Fruit fly (Drosophila melanogaster) whole organism, embryonic: Measurements from ENCODE around the gene frj.

Experiments
- Blimp-1 ChIP-seq: fragments of 200-800 bp; sonication (Bioruptor generic); optimal IDR thresholded peaks from 3 replicates; lab custom pipeline; 2018; ENCODE audit warnings: missing biosample characterization, missing genetic modification characterization, mild to moderate bottlenecking, moderate library complexity, missing genetic modification reagents
- CG10462 ChIP-seq: fragments of 200-800 bp; sonication (Bioruptor generic); optimal IDR thresholded peaks from 2 replicates; lab custom pipeline; 2016; ENCODE audit warnings: missing biosample characterization, missing genetic modification characterization
- CG11696 ChIP-seq: fragments of 200-800 bp; sonication (Bioruptor generic); IDR thresholded peaks from 2 replicates; pipeline ENCODE4 v1.3.6; 2022; ENCODE audit warnings: missing biosample characterization, missing genetic modification characterization
- CG12155 ChIP-seq: fragments of 200-800 bp; sonication (Bioruptor generic); optimal IDR thresholded peaks from 3 replicates; lab custom pipeline; 2016; ENCODE audit warnings: missing biosample characterization, missing genetic modification characterization
- CG12219 ChIP-seq: fragments of 200-800 bp; sonication (Bioruptor generic); optimal IDR thresholded peaks from 3 replicates; lab custom pipeline; 2018; ENCODE audit warnings: missing biosample characterization, mild to moderate bottlenecking, missing genetic modification characterization
- CG12299 ChIP-seq: fragments of 200-800 bp; sonication (Bioruptor generic); optimal IDR thresholded peaks from 2 replicates; lab custom pipeline; 2018; ENCODE audit warnings: missing biosample characterization, mild to moderate bottlenecking, missing genetic modification characterization
- CG13296 ChIP-seq: fragments of 200-800 bp; sonication (Bioruptor generic); optimal IDR thresholded peaks from 3 replicates; lab custom pipeline; 2018; ENCODE audit warnings: missing biosample characterization, mild to moderate bottlenecking, missing genetic modification characterization
- CG13424 ChIP-seq: fragments of 200-800 bp; sonication (Bioruptor generic); optimal IDR thresholded peaks from 2 replicates; lab custom pipeline; 2019; ENCODE audit warnings: missing biosample characterization, mild to moderate bottlenecking, missing genetic modification characterization, moderate library complexity
- CG14441 ChIP-seq: fragments of 200-800 bp; sonication (Bioruptor generic); IDR thresholded peaks from 2 replicates; pipeline ENCODE4 v1.3.6; 2022; ENCODE audit warnings: missing biosample characterization, missing genetic modification characterization
- CG14965 ChIP-seq: fragments of 200-800 bp; sonication (Bioruptor generic); optimal IDR thresholded peaks from 2 replicates; lab custom pipeline; 2016; ENCODE audit warnings: missing biosample characterization, missing genetic modification characterization, borderline replicate concordance
- CG15269 ChIP-seq: fragments of 200-800 bp; sonication (Bioruptor generic); optimal IDR thresholded peaks from 2 replicates; lab custom pipeline; 2018; ENCODE audit warnings: missing biosample characterization, mild to moderate bottlenecking, missing genetic modification characterization, moderate library complexity
- CG15479 ChIP-seq: fragments of 200-800 bp; sonication (Bioruptor generic); optimal IDR thresholded peaks from 3 replicates; lab custom pipeline; 2019; ENCODE audit warnings: missing biosample characterization, mild to moderate bottlenecking, missing genetic modification characterization, moderate library complexity
- CG16863 ChIP-seq: fragments of 200-800 bp; sonication (Bioruptor generic); optimal IDR thresholded peaks from 3 replicates; lab custom pipeline; 2016; ENCODE audit warnings: missing biosample characterization, missing genetic modification characterization
- CG17802 ChIP-seq: fragments of 200-800 bp; sonication (Bioruptor generic); optimal IDR thresholded peaks from 2 replicates; lab custom pipeline; 2018; ENCODE audit warnings: missing biosample characterization, mild to moderate bottlenecking, missing genetic modification characterization, moderate library complexity
- CG1792 ChIP-seq: fragments of 200-800 bp; sonication (Bioruptor generic); optimal IDR thresholded peaks from 2 replicates; lab custom pipeline; 2016; ENCODE audit warnings: missing biosample characterization, missing genetic modification characterization
- CG1832 ChIP-seq: fragments of 200-800 bp; sonication (Bioruptor generic); optimal IDR thresholded peaks from 2 replicates; lab custom pipeline; 2017; ENCODE audit warnings: missing biosample characterization, mild to moderate bottlenecking, missing genetic modification characterization, inconsistent platforms
- CG18764 ChIP-seq: fragments of 200-800 bp; sonication (Bioruptor generic); optimal IDR thresholded peaks from 3 replicates; lab custom pipeline; 2016; ENCODE audit warnings: missing biosample characterization, missing genetic modification characterization
- CG2129 ChIP-seq: fragments of 200-800 bp; sonication (Bioruptor generic); IDR thresholded peaks from 2 replicates; pipeline ENCODE4 v1.3.6; 2022; ENCODE audit warnings: missing biosample characterization, missing genetic modification characterization; ENCODE audit not compliant: partially characterized antibody
- CG31365 ChIP-seq: fragments of 200-800 bp; sonication (Bioruptor generic); optimal IDR thresholded peaks from 2 replicates; lab custom pipeline; 2018; ENCODE audit warnings: missing biosample characterization, mild to moderate bottlenecking, missing genetic modification characterization
- CG31388 ChIP-seq: fragments of 200-800 bp; sonication (Bioruptor generic); optimal IDR thresholded peaks from 2 replicates; lab custom pipeline; 2016; ENCODE audit warnings: missing biosample characterization, missing genetic modification characterization
- CG3838 ChIP-seq: fragments of 200-800 bp; sonication (Bioruptor generic); optimal IDR thresholded peaks from 3 replicates; lab custom pipeline; 2016; ENCODE audit warnings: missing biosample characterization, missing genetic modification characterization
- CG4328 ChIP-seq: fragments of 200-800 bp; sonication (Bioruptor generic); optimal IDR thresholded peaks from 3 replicates; lab custom pipeline; 2017; ENCODE audit warnings: missing biosample characterization, missing genetic modification reagents, missing genetic modification characterization
- CG4360 ChIP-seq: fragments of 200-800 bp; sonication (Bioruptor generic); IDR thresholded peaks from 2 replicates; pipeline ENCODE4 v1.3.6; 2022; ENCODE audit warnings: missing biosample characterization, missing genetic modification characterization
- CG4424 ChIP-seq: fragments of 200-800 bp; sonication (Bioruptor generic); optimal IDR thresholded peaks from 3 replicates; lab custom pipeline; 2016; ENCODE audit warnings: missing biosample characterization, missing genetic modification characterization
- CG4730 ChIP-seq: fragments of 200-800 bp; sonication (Bioruptor generic); IDR thresholded peaks from 2 replicates; pipeline ENCODE4 v1.3.6; 2022; ENCODE audit warnings: missing biosample characterization, missing genetic modification characterization
- CG9609 ChIP-seq: fragments of 200-800 bp; sonication (Bioruptor generic); optimal IDR thresholded peaks from 3 replicates; lab custom pipeline; 2016; ENCODE audit warnings: missing biosample characterization, missing genetic modification characterization
- CG9817 ChIP-seq: fragments of 200-800 bp; sonication (Bioruptor generic); optimal IDR thresholded peaks from 2 replicates; lab custom pipeline; 2018; ENCODE audit warnings: missing biosample characterization, mild to moderate bottlenecking, missing genetic modification characterization, moderate library complexity
- CHES-1-like ChIP-seq: fragments of 200-800 bp; sonication (Bioruptor generic); optimal IDR thresholded peaks from 2 replicates; lab custom pipeline; 2016; ENCODE audit warnings: missing biosample characterization, missing genetic modification characterization
- CoRest ChIP-seq: fragments of 200-800 bp; sonication (Bioruptor generic); optimal IDR thresholded peaks from 3 replicates; lab custom pipeline; 2018; ENCODE audit warnings: missing biosample characterization, mild to moderate bottlenecking, missing genetic modification characterization, moderate library complexity
- ERR ChIP-seq: fragments of 200-800 bp; sonication (Bioruptor generic); optimal IDR thresholded peaks from 2 replicates; lab custom pipeline; 2016; ENCODE audit warnings: missing biosample characterization, missing genetic modification characterization
- HHEX ChIP-seq: fragments of 200-800 bp; sonication (Bioruptor generic); optimal IDR thresholded peaks from 3 replicates; lab custom pipeline; 2017; ENCODE audit warnings: missing biosample characterization, mild to moderate bottlenecking, missing genetic modification characterization, missing genetic modification reagents
- Hr3 ChIP-seq: fragments of 200-800 bp; sonication (Bioruptor generic); optimal IDR thresholded peaks from 3 replicates; lab custom pipeline; 2016; ENCODE audit warnings: missing biosample characterization, missing genetic modification characterization
- Lpt ChIP-seq: fragments of >200 bp; optimal IDR thresholded peaks from 2 replicates; lab custom pipeline; 2018; ENCODE audit warnings: missing biosample characterization, missing genetic modification characterization
- MBD-R2 ChIP-seq: fragments of 200-800 bp; sonication (Bioruptor generic); IDR thresholded peaks from 2 replicates; pipeline ENCODE4 v1.3.6; 2022; ENCODE audit warnings: missing biosample characterization, missing genetic modification characterization
- NFAT ChIP-seq: fragments of 200-800 bp; sonication (Bioruptor generic); IDR thresholded peaks from 2 replicates; pipeline ENCODE4 v1.3.6; 2022; ENCODE audit warnings: missing biosample characterization, missing genetic modification characterization
- Oaz ChIP-seq: fragments of 200-800 bp; sonication (Bioruptor generic); IDR thresholded peaks from 2 replicates; pipeline ENCODE4 v1.3.6; 2022; ENCODE audit warnings: missing biosample characterization, missing genetic modification characterization
- Side ChIP-seq: fragments of 200-800 bp; sonication (Bioruptor generic); optimal IDR thresholded peaks from 2 replicates; lab custom pipeline; 2016; ENCODE audit warnings: missing biosample characterization, missing genetic modification characterization
- Trl ChIP-seq, 3 experiments: fragments of >200 bp in 2 of 3; fragments of 200-800 bp in 1 of 3; sonication (Bioruptor generic) in 1 of 3; optimal IDR thresholded peaks; 2 replicates in 1 of 3; 3 replicates in 2 of 3; lab custom pipeline; 2016 to 2017; ENCODE audit warnings: missing biosample characterization in 1 of 3, missing genetic modification characterization in 1 of 3
- ash1 ChIP-seq: fragments of 200-800 bp; sonication (Bioruptor generic); optimal IDR thresholded peaks from 2 replicates; lab custom pipeline; 2018; ENCODE audit warnings: missing biosample characterization, mild to moderate bottlenecking, missing genetic modification characterization
- bowl ChIP-seq: fragments of 200-800 bp; sonication (Bioruptor generic); IDR thresholded peaks from 2 replicates; pipeline ENCODE4 v1.3.6; 2022; ENCODE audit warnings: missing biosample characterization, missing genetic modification characterization
- dimm ChIP-seq: fragments of 200-800 bp; sonication (Bioruptor generic); IDR thresholded peaks from 2 replicates; pipeline ENCODE4 v1.3.6; 2022; ENCODE audit warnings: missing biosample characterization, missing genetic modification characterization
- disco-r ChIP-seq: fragments of 200-800 bp; sonication (Bioruptor generic); optimal IDR thresholded peaks from 2 replicates; lab custom pipeline; 2016; ENCODE audit warnings: missing biosample characterization, missing genetic modification characterization
- dmrt11E ChIP-seq: fragments of 200-800 bp; sonication (Bioruptor generic); optimal IDR thresholded peaks from 3 replicates; lab custom pipeline; 2018; ENCODE audit warnings: missing biosample characterization, mild to moderate bottlenecking, missing genetic modification characterization, moderate library complexity
- dmrt99B ChIP-seq: fragments of 200-800 bp; sonication (Bioruptor generic); optimal IDR thresholded peaks from 2 replicates; lab custom pipeline; 2018; ENCODE audit warnings: missing biosample characterization, mild to moderate bottlenecking, missing genetic modification characterization, moderate library complexity
- grn ChIP-seq: fragments of 200-800 bp; sonication (Bioruptor generic); optimal IDR thresholded peaks from 3 replicates; lab custom pipeline; 2017; ENCODE audit warnings: missing biosample characterization, missing genetic modification characterization
- inv ChIP-seq: fragments of 200-800 bp; sonication (Bioruptor generic); IDR thresholded peaks from 2 replicates; pipeline ENCODE4 v1.3.6; 2022; ENCODE audit warnings: missing biosample characterization, missing genetic modification characterization; ENCODE audit not compliant: partially characterized antibody
- klu ChIP-seq: fragments of 200-800 bp; sonication (Bioruptor generic); IDR thresholded peaks from 2 replicates; pipeline ENCODE4 v1.3.6; 2022; ENCODE audit warnings: missing biosample characterization, missing genetic modification characterization
- peb ChIP-seq: fragments of 200-800 bp; sonication (Bioruptor generic); IDR thresholded peaks from 2 replicates; pipeline ENCODE4 v1.3.6; 2022; ENCODE audit warnings: missing biosample characterization, missing genetic modification characterization
- ro ChIP-seq: fragments of 200-800 bp; sonication (Bioruptor generic); IDR thresholded peaks from 2 replicates; pipeline ENCODE4 v1.3.6; 2022; ENCODE audit warnings: missing biosample characterization, missing genetic modification characterization
- sr ChIP-seq: fragments of 200-800 bp; sonication (Bioruptor generic); IDR thresholded peaks from 3 replicates; pipeline ENCODE4 v1.3.6; 2022; ENCODE audit warnings: missing biosample characterization, missing genetic modification characterization

The frj gene

DNA sequence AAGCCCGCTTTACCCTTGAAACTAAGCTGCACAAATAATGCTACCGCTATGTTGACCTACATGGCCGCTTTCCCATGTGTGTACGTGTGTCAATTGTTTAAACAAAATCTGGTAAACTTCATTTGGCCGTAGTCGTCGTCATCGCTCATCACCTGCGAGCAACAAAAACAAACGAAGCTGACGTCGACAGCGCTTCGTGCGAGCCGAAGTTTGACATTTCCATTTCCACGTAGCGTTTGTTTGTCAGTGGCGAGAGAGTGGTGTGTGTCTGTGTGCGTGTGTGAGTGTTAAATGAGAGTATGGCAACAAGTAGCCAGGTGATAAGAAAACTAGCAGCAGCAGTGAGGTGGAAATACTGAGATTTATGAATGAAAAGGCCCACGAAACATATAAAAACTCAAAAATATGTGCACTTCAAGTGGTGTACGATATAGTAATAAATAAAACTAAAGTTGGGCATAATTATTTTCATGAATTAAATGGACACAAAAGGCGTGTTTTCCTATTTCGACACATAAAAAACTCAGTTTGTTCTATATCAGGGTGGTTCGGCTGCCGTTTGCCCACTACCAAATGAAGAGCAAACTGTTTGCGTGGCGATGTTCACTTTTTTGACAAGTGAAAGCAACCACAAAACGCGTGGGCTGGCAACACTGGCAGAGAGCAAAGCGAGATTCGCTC lies 23.5 kb downstream of the frj start (continued):
- TF ChIP-seq NFAT (GFP tag; lab: Robert Waterston, UW): peak; percentile 27; the same call in 1 of the 2 replicates
- peak; percentile 39 for TF ChIP-seq CHES-1-like (GFP tag; lab: Kevin White, UChicago)
- peak; percentile 55 to 82 for TF ChIP-seq Trl (optimal IDR thresholded peaks at IDR 0.05; lab: Kevin White, UChicago)
- no peak for TF ChIP-seq Trl (GFP tag; optimal IDR thresholded peaks at IDR 0.05; lab: Kevin White, UChicago)
- no peak for TF ChIP-seq dimm (GFP tag; lab: Robert Waterston, UW)
- peak; percentile 39 for TF ChIP-seq ash1 (GFP tag; lab: Kevin White, UChicago)
- TF ChIP-seq inv: no peak
- no peak for TF ChIP-seq CG1792 (GFP tag; lab: Kevin White, UChicago)
- no peak for TF ChIP-seq CG9609
- TF ChIP-seq CG14441: no peak
- TF ChIP-seq Hr3 (GFP tag; lab: Kevin White, UChicago): no peak
- TF ChIP-seq CG10462 (GFP tag; lab: Kevin White, UChicago): no peak
- no peak for TF ChIP-seq klu
- TF ChIP-seq CG14965 (GFP tag; lab: Kevin White, UChicago): no peak
- TF ChIP-seq CG12299: peak; percentile 63
- no peak for TF ChIP-seq Oaz
- no peak for TF ChIP-seq CG18764 (GFP tag; lab: Kevin White, UChicago)
- peak; percentile 18 for TF ChIP-seq CG9817 (tag; lab: Kevin White, UChicago)
- TF ChIP-seq bowl (GFP tag; lab: Robert Waterston, UW): 0 out of 2 replicates have a peak, but pooled peaks have one; percentile 23
- TF ChIP-seq CG1832: no peak
- no peak for TF ChIP-seq grn (GFP tag; lab: Kevin White, UChicago)
- TF ChIP-seq CoRest: no peak
- peak; percentile 23; the same call in 1 of the 2 replicates for TF ChIP-seq CG4360
- no peak for TF ChIP-seq ERR (GFP tag; lab: Kevin White, UChicago)
- TF ChIP-seq Side: no peak
- TF ChIP-seq dmrt99B (tag; lab: Kevin White, UChicago): peak; percentile 29
- peak; percentile 32 for TF ChIP-seq CG15269 (tag; lab: Kevin White, UChicago)
- TF ChIP-seq Lpt (GFP tag; lab: Kevin White, UChicago): no peak
- TF ChIP-seq CG12155: peak; percentile 17
- no peak for TF ChIP-seq CG15479 (GFP tag; lab: Kevin White, UChicago)
- TF ChIP-seq CG16863 (GFP tag; lab: Kevin White, UChicago): no peak
- peak; percentile 29 for TF ChIP-seq CG13424
- TF ChIP-seq MBD-R2 (GFP tag; lab: Robert Waterston, UW): no peak
- peak; percentile 65 for TF ChIP-seq HHEX (GFP tag; lab: Kevin White, UChicago)
- peak; percentile 83 for TF ChIP-seq CG13296 (GFP tag; lab: Kevin White, UChicago)
- TF ChIP-seq sr: peak; percentile 14; the same call in 2 of the 3 replicates
- peak; percentile 62 for TF ChIP-seq CG31365 (tag; lab: Kevin White, UChicago)
- TF ChIP-seq CG4424: no peak
- no peak for TF ChIP-seq CG12219 (GFP tag; lab: Kevin White, UChicago)
- no peak for TF ChIP-seq CG4730 (GFP tag; lab: Robert Waterston, UW)
- TF ChIP-seq CG4328: peak; percentile 72
- TF ChIP-seq CG3838 (GFP tag; lab: Kevin White, UChicago): no peak
- TF ChIP-seq CG2129 (GFP tag; lab: Robert Waterston, UW): no peak
- TF ChIP-seq ro: no peak
- no peak for TF ChIP-seq CG31388 (GFP tag; lab: Kevin White, UChicago)
- TF ChIP-seq CG17802: no peak
- TF ChIP-seq Blimp-1 (GFP tag; lab: Kevin White, UChicago): peak; percentile 51
- no peak for TF ChIP-seq peb (GFP tag; lab: Robert Waterston, UW)
- no peak for TF ChIP-seq disco-r (GFP tag; lab: Kevin White, UChicago)
- no peak for TF ChIP-seq CG11696 (GFP tag; lab: Robert Waterston, UW)
- TF ChIP-seq dmrt11E (tag; lab: Kevin White, UChicago): peak; percentile 8
